Worm (Caenorhabditis elegans) whole organism, L4 larva: ENCODE measurements around the gene C18H2.5.

Source experiments
- ZK337.2 ChIP-seq: fragments of 200-800 bp; sonication (Bioruptor generic); IDR thresholded peaks from 2 replicates; pipeline ENCODE4 v1.3.6; 2022; ENCODE audit warnings: missing genetic modification reagents, missing genetic modification characterization, missing compliant biosample characterization
- fkh-10 ChIP-seq: fragments of 150-350 bp; optimal IDR thresholded peaks from 2 replicates; lab custom pipeline; 2014; ENCODE audit warnings: missing biosample characterization, missing genetic modification reagents, missing genetic modification characterization
- lin-13 ChIP-seq: fragments of 150-350 bp; optimal IDR thresholded peaks from 2 replicates; lab custom pipeline; 2014; ENCODE audit warnings: missing biosample characterization, missing genetic modification reagents, missing genetic modification characterization
- lir-3 ChIP-seq: sonication (generic microtip); optimal IDR thresholded peaks from 2 replicates; lab custom pipeline; 2016; ENCODE audit warnings: mild to moderate bottlenecking, missing genetic modification characterization, missing compliant biosample characterization
- nhr-28 ChIP-seq: fragments of 150-350 bp; optimal IDR thresholded peaks from 2 replicates; lab custom pipeline; 2014; ENCODE audit warnings: missing biosample characterization, missing genetic modification characterization
- pha-4 ChIP-seq, 2 experiments: fragments of 150-350 bp in 1 of 2; fragments of 200-800 bp in 1 of 2; sonication (Bioruptor generic) in 1 of 2; IDR thresholded peaks in 1 of 2; optimal IDR thresholded peaks in 1 of 2; 2 replicates each; pipeline versions ENCODE4 v1.3.6 to Lab custom; 2014 to 2022; ENCODE audit warnings: missing genetic modification characterization in 2 of 2, missing genetic modification reagents in 2 of 2, missing biosample characterization in 1 of 2, missing compliant biosample characterization in 1 of 2
- pqm-1 ChIP-seq: sonication (generic microtip); optimal IDR thresholded peaks from 2 replicates; lab custom pipeline; 2017; ENCODE audit warnings: missing biosample characterization, missing genetic modification characterization
- ztf-11 ChIP-seq: fragments of 150-350 bp; optimal IDR thresholded peaks from 2 replicates; lab custom pipeline; 2014; ENCODE audit warnings: missing biosample characterization, missing genetic modification characterization

- TF ChIP-seq pha-4 (GFP tag; IDR thresholded peaks at IDR 0.05; lab: Robert Waterston, UW) (no peak), pha-4 (tag; optimal IDR thresholded peaks at IDR 0.05; lab: Kevin White, UChicago) (no peak), pqm-1 (tag; lab: Kevin White, UChicago) (no peak), nhr-28 (tag; lab: Kevin White, UChicago) (no peak), lir-3 (tag; lab: Kevin White, UChicago) (no peak), lin-13 (no peak), ztf-11 (tag; lab: Kevin White, UChicago) (no peak), fkh-10 (GFP tag; lab: Kevin White, UChicago) (no peak), ZK337.2 (GFP tag; lab: Robert Waterston, UW) (no peak)
These were observed 45.3 kb downstream of the C18H2.5 start for ce11 chrIII:7648841-7649240.
